Fruit fly (Drosophila melanogaster) whole organism, wandering third instar larva: ENCODE results near the gene CG3909.

Experiments
- Abd-B ChIP-seq: fragments of >200 bp; optimal IDR thresholded peaks from 2 replicates; lab custom pipeline; 2017; ENCODE audit warnings: missing biosample characterization, missing genetic modification characterization
- CG32264 ChIP-seq: fragments of 200-800 bp; sonication (Bioruptor generic); optimal IDR thresholded peaks from 2 replicates; lab custom pipeline; 2016; ENCODE audit warnings: missing biosample characterization, missing genetic modification characterization
- CG9705 ChIP-seq: fragments of 200-800 bp; sonication (Bioruptor generic); optimal IDR thresholded peaks from 2 replicates; lab custom pipeline; 2018; ENCODE audit warnings: missing biosample characterization, mild to moderate bottlenecking, missing genetic modification characterization
- CrebA ChIP-seq: fragments of 200-800 bp; sonication (Bioruptor generic); optimal IDR thresholded peaks from 2 replicates; lab custom pipeline; 2016; ENCODE audit warnings: missing biosample characterization, mild to moderate bottlenecking, missing genetic modification characterization, borderline replicate concordance
- Dfd ChIP-seq: fragments of >200 bp; optimal IDR thresholded peaks from 2 replicates; lab custom pipeline; 2017; ENCODE audit warnings: missing biosample characterization, missing genetic modification characterization
- Dif ChIP-seq: fragments of 200-275, 200-300 bp; sonication (Bioruptor generic); optimal IDR thresholded peaks from 2 replicates; lab custom pipeline; 2018; ENCODE audit warnings: missing biosample characterization, missing genetic modification characterization; ENCODE audit not compliant: partially characterized antibody
- GATAd ChIP-seq: sonication (Bioruptor generic); optimal IDR thresholded peaks from 2 replicates; lab custom pipeline; 2016; ENCODE audit warnings: missing biosample characterization, missing genetic modification characterization
- HLH106 ChIP-seq: fragments of 200-800 bp; optimal IDR thresholded peaks from 3 replicates; lab custom pipeline; 2019; ENCODE audit warnings: missing biosample characterization, mild to moderate bottlenecking, missing genetic modification characterization, moderate library complexity
- Hnf4 ChIP-seq: fragments of 200-800 bp; sonication (Bioruptor generic); optimal IDR thresholded peaks from 2 replicates; lab custom pipeline; 2016; ENCODE audit warnings: missing biosample characterization, mild to moderate bottlenecking, missing genetic modification characterization
- Hr78 ChIP-seq: fragments of >200 bp; optimal IDR thresholded peaks from 2 replicates; lab custom pipeline; 2017; ENCODE audit warnings: missing biosample characterization, missing genetic modification characterization
- Hr83 ChIP-seq: fragments of 200-300 bp; sonication (Bioruptor generic); optimal IDR thresholded peaks from 2 replicates; lab custom pipeline; 2016; ENCODE audit warnings: missing biosample characterization, mild to moderate bottlenecking, missing genetic modification characterization, moderate library complexity; ENCODE audit not compliant: poor library complexity, severe bottlenecking
- Jra ChIP-seq: sonication (Bioruptor generic); optimal IDR thresholded peaks from 2 replicates; lab custom pipeline; 2016; ENCODE audit warnings: missing biosample characterization, missing genetic modification characterization
- Mio ChIP-seq: sonication (Bioruptor generic); optimal IDR thresholded peaks from 2 replicates; lab custom pipeline; 2016; ENCODE audit warnings: missing biosample characterization, missing genetic modification characterization
- Myc ChIP-seq: fragments of >200 bp; optimal IDR thresholded peaks from 2 replicates; lab custom pipeline; 2017
- N ChIP-seq: fragments of >200 bp; optimal IDR thresholded peaks from 2 replicates; lab custom pipeline; 2018; ENCODE audit warnings: missing biosample characterization, missing external identifiers, missing genetic modification characterization
- OdsH ChIP-seq: fragments of 200-800 bp; sonication (Bioruptor generic); optimal IDR thresholded peaks from 2 replicates; lab custom pipeline; 2016; ENCODE audit warnings: missing biosample characterization, mild to moderate bottlenecking, missing genetic modification characterization
- Rel ChIP-seq, 2 experiments: fragments of 200-800 bp; sonication (Bioruptor generic) in 1 of 2; optimal IDR thresholded peaks; 2 replicates in 1 of 2; 3 replicates in 1 of 2; lab custom pipeline; 2016 to 2019; ENCODE audit warnings: mild to moderate bottlenecking in 2 of 2, missing biosample characterization in 2 of 2, missing genetic modification characterization in 2 of 2, moderate library complexity in 1 of 2
- Sp1 ChIP-seq: fragments of 200-800 bp; sonication (Bioruptor generic); optimal IDR thresholded peaks from 3 replicates; lab custom pipeline; 2019; ENCODE audit warnings: missing biosample characterization, mild to moderate bottlenecking, missing genetic modification characterization, moderate library complexity
- Vsx2 ChIP-seq: fragments of 200-300, 225-300 bp; sonication (Bioruptor generic); optimal IDR thresholded peaks from 2 replicates; lab custom pipeline; 2018; ENCODE audit warnings: missing biosample characterization, missing genetic modification characterization; ENCODE audit not compliant: partially characterized antibody
- br ChIP-seq: fragments of 200-800 bp; sonication (Bioruptor generic); optimal IDR thresholded peaks from 2 replicates; lab custom pipeline; 2016; ENCODE audit warnings: missing biosample characterization, missing genetic modification characterization
- brk ChIP-seq: fragments of 200-800 bp; sonication (Bioruptor generic); optimal IDR thresholded peaks from 2 replicates; lab custom pipeline; 2016; ENCODE audit warnings: missing biosample characterization, mild to moderate bottlenecking, missing genetic modification characterization
- dl ChIP-seq, 2 experiments: fragments of 175-275, 200-275 bp in 1 of 2; fragments of 200-275 bp in 1 of 2; sonication (Bioruptor generic); optimal IDR thresholded peaks; lab custom pipeline; 2018; ENCODE audit warnings: mild to moderate bottlenecking in 2 of 2, missing biosample characterization in 2 of 2, missing genetic modification characterization in 2 of 2, moderate library complexity in 2 of 2; ENCODE audit not compliant: partially characterized antibody in 2 of 2, insufficient read depth in 1 of 2
- dmrt93B ChIP-seq: fragments of 200-800 bp; sonication (Bioruptor generic); optimal IDR thresholded peaks from 2 replicates; lab custom pipeline; 2018; ENCODE audit warnings: missing biosample characterization, mild to moderate bottlenecking, missing genetic modification characterization
- dsf ChIP-seq: sonication (Bioruptor generic); optimal IDR thresholded peaks from 2 replicates; lab custom pipeline; 2016; ENCODE audit warnings: missing biosample characterization, missing genetic modification characterization, borderline replicate concordance
- ey ChIP-seq: fragments of 200-800 bp; sonication (Bioruptor generic); optimal IDR thresholded peaks from 2 replicates; lab custom pipeline; 2016; ENCODE audit warnings: missing biosample characterization, missing genetic modification characterization
- foxo ChIP-seq, 2 experiments: fragments of 200-800 bp; sonication (Bioruptor generic); optimal IDR thresholded peaks; 2 replicates in 1 of 2; 3 replicates in 1 of 2; lab custom pipeline; 2016 to 2017; ENCODE audit warnings: missing biosample characterization in 2 of 2, missing genetic modification characterization in 2 of 2
- fru ChIP-seq: fragments of 200-800 bp; sonication (Bioruptor generic); optimal IDR thresholded peaks from 3 replicates; lab custom pipeline; 2016; ENCODE audit warnings: missing biosample characterization, mild to moderate bottlenecking, missing genetic modification characterization
- h ChIP-seq: fragments of 200-800 bp; sonication (Bioruptor generic); optimal IDR thresholded peaks from 3 replicates; lab custom pipeline; 2016; ENCODE audit warnings: missing biosample characterization, mild to moderate bottlenecking, missing genetic modification characterization
- jim ChIP-seq: fragments of 175-275, 200-325 bp; sonication (Bioruptor generic); optimal IDR thresholded peaks from 2 replicates; lab custom pipeline; 2016; ENCODE audit warnings: missing biosample characterization, mild to moderate bottlenecking, missing genetic modification characterization
- lola ChIP-seq: fragments of >200 bp; optimal IDR thresholded peaks from 2 replicates; lab custom pipeline; 2017; ENCODE audit warnings: missing biosample characterization, missing genetic modification characterization
- pan ChIP-seq: fragments of >200 bp; optimal IDR thresholded peaks from 2 replicates; lab custom pipeline; 2017
- psq ChIP-seq: fragments of 200-800 bp; sonication (Bioruptor generic); optimal IDR thresholded peaks from 3 replicates; lab custom pipeline; 2017; ENCODE audit warnings: missing biosample characterization, mild to moderate bottlenecking, missing genetic modification characterization, moderate library complexity
- rgr ChIP-seq: fragments of 200-800 bp; sonication (Bioruptor generic); optimal IDR thresholded peaks from 3 replicates; lab custom pipeline; 2016; ENCODE audit warnings: missing biosample characterization, mild to moderate bottlenecking, missing genetic modification characterization
- sage ChIP-seq: fragments of 200-800 bp; sonication (Bioruptor generic); optimal IDR thresholded peaks from 2 replicates; lab custom pipeline; 2016; ENCODE audit warnings: missing biosample characterization, mild to moderate bottlenecking, missing genetic modification characterization
- sv ChIP-seq: fragments of 200-800 bp; sonication (Bioruptor generic); optimal IDR thresholded peaks from 3 replicates; lab custom pipeline; 2016; ENCODE audit warnings: missing biosample characterization, missing genetic modification characterization
- tai ChIP-seq: sonication (Bioruptor generic); optimal IDR thresholded peaks from 2 replicates; lab custom pipeline; 2016; ENCODE audit warnings: missing biosample characterization, missing genetic modification characterization
- usp ChIP-seq: fragments of >200 bp; optimal IDR thresholded peaks from 2 replicates; lab custom pipeline; 2017; ENCODE audit warnings: missing biosample characterization, missing genetic modification characterization
- woc ChIP-seq: sonication (Bioruptor generic); optimal IDR thresholded peaks from 2 replicates; lab custom pipeline; 2016; ENCODE audit warnings: missing biosample characterization, mild to moderate bottlenecking, missing genetic modification characterization

Gene CG3909

DNA sequence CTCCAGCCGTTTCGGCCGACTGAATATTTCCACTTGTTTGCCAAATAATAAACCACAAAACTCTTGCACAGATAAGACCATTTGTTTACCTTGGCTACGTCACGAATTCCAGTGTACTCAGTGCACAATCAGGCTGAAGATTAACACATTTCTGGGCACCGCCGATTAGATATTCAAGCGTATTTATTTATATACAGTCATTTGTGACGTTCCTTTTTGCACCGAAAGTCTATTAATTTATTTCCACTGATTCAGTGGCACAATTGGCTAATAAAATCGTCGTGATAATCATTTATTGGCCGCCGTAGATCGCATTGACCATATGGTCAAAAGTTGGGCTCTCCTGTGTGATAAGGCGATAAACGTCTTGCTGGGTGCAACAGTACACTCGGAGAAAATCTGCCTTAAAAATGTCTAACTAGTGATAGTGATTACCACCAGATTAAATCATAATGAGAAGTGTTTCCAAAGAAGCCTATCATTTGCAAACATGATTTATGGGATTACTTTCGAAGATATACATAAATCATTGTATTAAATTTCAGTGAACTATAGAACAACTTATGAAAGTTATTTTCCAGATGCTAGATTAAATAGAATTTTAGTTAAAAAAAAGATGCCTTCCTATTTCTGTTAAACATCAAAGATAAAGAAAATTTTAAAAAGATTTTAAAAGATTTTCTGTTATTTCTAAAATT lies 11.4 kb downstream of the CG3909 start:
- no peak for TF ChIP-seq N (GFP tag; lab: Kevin White, UChicago)
- no peak for TF ChIP-seq usp (GFP tag; lab: Kevin White, UChicago)
- TF ChIP-seq Vsx2 (GFP tag; lab: Kevin White, UChicago) = peak; percentile 77
- no peak for TF ChIP-seq Dfd (GFP tag; lab: Kevin White, UChicago)
- TF ChIP-seq dl (GFP tag; optimal IDR thresholded peaks at IDR 0.05; lab: Kevin White, UChicago; ENCODE audit: insufficient read depth in 1 of 2, partially characterized antibody in 2 of 2) = no peak
- TF ChIP-seq fru = peak; percentile 19
- no peak for TF ChIP-seq Dif
- peak; percentile 39 for TF ChIP-seq brk (GFP tag; lab: Kevin White, UChicago)
- TF ChIP-seq Myc (lab: Kevin White, UChicago) = no peak
- no peak for TF ChIP-seq GATAd (GFP tag; lab: Kevin White, UChicago)
- TF ChIP-seq Abd-B (GFP tag; lab: Kevin White, UChicago) = no peak
- TF ChIP-seq OdsH (GFP tag; lab: Kevin White, UChicago) = no peak
- TF ChIP-seq sv (GFP tag; lab: Kevin White, UChicago) = no peak
- TF ChIP-seq CG9705 (GFP tag; lab: Kevin White, UChicago) = no peak
- no peak for TF ChIP-seq dmrt93B (GFP tag; lab: Kevin White, UChicago)
- TF ChIP-seq dsf (GFP tag; lab: Kevin White, UChicago) = no peak
- no peak for TF ChIP-seq CG32264 (GFP tag; lab: Kevin White, UChicago)
- TF ChIP-seq sage = no peak
- no peak for TF ChIP-seq rgr (GFP tag; lab: Kevin White, UChicago)
- TF ChIP-seq foxo (GFP tag; optimal IDR thresholded peaks at IDR 0.05; lab: Kevin White, UChicago) = peak; percentile 2 to 27
- peak; percentile 28 for TF ChIP-seq HLH106
- no peak for TF ChIP-seq Hr78 (GFP tag; lab: Kevin White, UChicago)
- no peak for TF ChIP-seq lola (GFP tag; lab: Kevin White, UChicago)
- peak; percentile 60 for TF ChIP-seq Sp1
- TF ChIP-seq ey (GFP tag; lab: Kevin White, UChicago) = no peak
- TF ChIP-seq Hr83 (GFP tag; lab: Kevin White, UChicago) = peak; percentile 6
- no peak for TF ChIP-seq tai (GFP tag; lab: Kevin White, UChicago)
- TF ChIP-seq Mio (GFP tag; lab: Kevin White, UChicago) = no peak
- TF ChIP-seq psq (GFP tag; lab: Kevin White, UChicago) = no peak
- TF ChIP-seq pan (lab: Kevin White, UChicago) = no peak
- no peak for TF ChIP-seq jim (GFP tag; lab: Kevin White, UChicago)
- TF ChIP-seq Hnf4 (GFP tag; lab: Kevin White, UChicago) = no peak
- TF ChIP-seq h (GFP tag; lab: Kevin White, UChicago) = peak; percentile 30
- TF ChIP-seq Jra (GFP tag; lab: Kevin White, UChicago) = no peak
- TF ChIP-seq Rel (GFP tag; optimal IDR thresholded peaks at IDR 0.05; lab: Kevin White, UChicago) = peak; percentile 55
- peak; percentile 46 for TF ChIP-seq Rel (tag; optimal IDR thresholded peaks at IDR 0.05; lab: Kevin White, UChicago)
- TF ChIP-seq CrebA (GFP tag; lab: Kevin White, UChicago) = no peak
- no peak for TF ChIP-seq woc (GFP tag; lab: Kevin White, UChicago)
- TF ChIP-seq br = peak; percentile 6

dm6 chr3R:10055004-10055403 lies 11.9 kb downstream of the CG3909 start:
- TF ChIP-seq Dif (no peak), GATAd (GFP tag; lab: Kevin White, UChicago) (no peak), Myc (lab: Kevin White, UChicago) (no peak), ey (GFP tag; lab: Kevin White, UChicago) (no peak), brk (GFP tag; lab: Kevin White, UChicago) (no peak), Hnf4 (GFP tag; lab: Kevin White, UChicago) (no peak), Hr83 (GFP tag; lab: Kevin White, UChicago) (no peak), OdsH (GFP tag; lab: Kevin White, UChicago) (no peak)
